Worm (Caenorhabditis elegans) whole organism, L1 larva: ENCODE results near the gene sto-6.

Experiments used
- C04F5.9 ChIP-seq: sonication (generic microtip); optimal IDR thresholded peaks from 2 replicates; lab custom pipeline; 2016; ENCODE audit warnings: missing genetic modification characterization, missing compliant biosample characterization
- C34B4.2 ChIP-seq: sonication (generic microtip); optimal IDR thresholded peaks from 2 replicates; lab custom pipeline; 2017; ENCODE audit warnings: mild to moderate bottlenecking, missing genetic modification characterization, missing compliant biosample characterization
- aha-1 ChIP-seq: fragments of 150-350 bp; optimal IDR thresholded peaks from 2 replicates; lab custom pipeline; 2014; ENCODE audit warnings: missing biosample characterization, missing genetic modification characterization
- alr-1 ChIP-seq: fragments of 200-800 bp; sonication (Bioruptor generic); optimal IDR thresholded peaks from 2 replicates; lab custom pipeline; 2018; ENCODE audit warnings: borderline replicate concordance, mild to moderate bottlenecking, missing genetic modification characterization, missing compliant biosample characterization
- ama-1 ChIP-seq: fragments of 150-350 bp; optimal IDR thresholded peaks from 2 replicates; lab custom pipeline; 2014
- blmp-1 ChIP-seq: fragments of 150-350 bp; optimal IDR thresholded peaks from 2 replicates; lab custom pipeline; 2014; ENCODE audit warnings: missing biosample characterization, missing genetic modification characterization
- ceh-8 ChIP-seq: fragments of 200-800 bp; sonication (Bioruptor generic); optimal IDR thresholded peaks from 2 replicates; lab custom pipeline; 2018; ENCODE audit warnings: mild to moderate bottlenecking, missing genetic modification characterization, moderate library complexity, missing compliant biosample characterization
- ceh-82 ChIP-seq, 3 experiments: fragments of 150-350 bp in 1 of 3; sonication (generic microtip) in 2 of 3; optimal IDR thresholded peaks; 2 replicates each; lab custom pipeline; 2014 to 2017; ENCODE audit warnings: missing biosample characterization in 3 of 3, missing genetic modification characterization in 3 of 3
- ceh-88 ChIP-seq: fragments of 200-800 bp; sonication (Bioruptor generic); IDR thresholded peaks from 2 replicates; pipeline ENCODE4 v1.3.6; 2022; ENCODE audit warnings: missing genetic modification characterization, missing compliant biosample characterization
- ces-1 ChIP-seq: fragments of 150-350 bp; optimal IDR thresholded peaks from 2 replicates; lab custom pipeline; 2014; ENCODE audit warnings: missing biosample characterization, missing genetic modification reagents, missing genetic modification characterization
- dpl-1 ChIP-seq, 3 experiments: fragments of 150-350 bp in 2 of 3; sonication (generic microtip) in 1 of 3; optimal IDR thresholded peaks; 2 replicates each; lab custom pipeline; 2014 to 2017; ENCODE audit warnings: missing biosample characterization in 3 of 3, missing genetic modification characterization in 3 of 3, missing genetic modification reagents in 3 of 3
- efl-1 ChIP-seq, 4 experiments: fragments of 150-350 bp; optimal IDR thresholded peaks in 3 of 4; peaks in 1 of 4; 1 replicate in 1 of 4; 2 replicates in 3 of 4; lab custom pipeline; 2014; ENCODE audit warnings: missing biosample characterization in 2 of 4, missing genetic modification characterization in 2 of 4, missing genetic modification reagents in 2 of 4
- egl-27 ChIP-seq, 2 experiments: fragments of 150-350 bp in 1 of 2; sonication (generic microtip); optimal IDR thresholded peaks; 3 replicates each; lab custom pipeline; 2017 to 2018; ENCODE audit warnings: missing biosample characterization in 2 of 2, missing genetic modification characterization in 2 of 2, missing genetic modification reagents in 2 of 2
- elt-2 ChIP-seq: sonication (generic microtip); optimal IDR thresholded peaks from 2 replicates; lab custom pipeline; 2016; ENCODE audit warnings: missing genetic modification characterization, mild to moderate bottlenecking, inconsistent platforms, missing compliant biosample characterization, missing genetic modification reagents
- elt-3 ChIP-seq, 6 experiments: fragments of 150-350 bp in 1 of 6; sonication (generic microtip); optimal IDR thresholded peaks; 2 replicates each; lab custom pipeline; 2017 to 2018; ENCODE audit warnings: missing biosample characterization in 6 of 6, missing genetic modification characterization in 6 of 6, inconsistent platforms in 1 of 6
- ets-5 ChIP-seq: fragments of 200-800 bp; sonication (Bioruptor generic); IDR thresholded peaks from 2 replicates; pipeline ENCODE4 v1.3.6; 2022; ENCODE audit warnings: missing genetic modification characterization, missing compliant biosample characterization
- fkh-10 ChIP-seq: sonication (generic microtip); optimal IDR thresholded peaks from 2 replicates; lab custom pipeline; 2017; ENCODE audit warnings: missing biosample characterization, missing genetic modification reagents, missing genetic modification characterization
- fos-1 ChIP-seq: fragments of 150-350 bp; optimal IDR thresholded peaks from 2 replicates; lab custom pipeline; 2014; ENCODE audit warnings: missing biosample characterization, missing genetic modification characterization
- grh-1 ChIP-seq: fragments of 200-800 bp; sonication (Bioruptor generic); IDR thresholded peaks from 2 replicates; pipeline ENCODE4 v1.3.6; 2022; ENCODE audit warnings: missing genetic modification reagents, missing genetic modification characterization, missing compliant biosample characterization
- hpl-2 ChIP-seq: fragments of 150-350 bp; optimal IDR thresholded peaks from 2 replicates; lab custom pipeline; 2014; ENCODE audit warnings: missing biosample characterization, missing genetic modification reagents, missing genetic modification characterization
- lin-13 ChIP-seq: fragments of 150-350 bp; optimal IDR thresholded peaks from 2 replicates; lab custom pipeline; 2014; ENCODE audit warnings: missing biosample characterization, missing genetic modification reagents, missing genetic modification characterization
- lin-14 ChIP-seq: fragments of 200-800 bp; sonication (Bioruptor generic); optimal IDR thresholded peaks from 2 replicates; lab custom pipeline; 2018; ENCODE audit warnings: mild to moderate bottlenecking, missing genetic modification characterization, moderate library complexity, missing compliant biosample characterization
- lin-15B ChIP-seq: fragments of 150-350 bp; sonication (generic microtip); optimal IDR thresholded peaks from 3 replicates; lab custom pipeline; 2014; ENCODE audit warnings: missing biosample characterization, missing genetic modification characterization
- lin-39 ChIP-seq: fragments of 150-350 bp; optimal IDR thresholded peaks from 2 replicates; lab custom pipeline; 2014; ENCODE audit warnings: missing biosample characterization, missing genetic modification reagents, missing genetic modification characterization
- lir-3 ChIP-seq: sonication (generic microtip); optimal IDR thresholded peaks from 2 replicates; lab custom pipeline; 2016; ENCODE audit warnings: mild to moderate bottlenecking, missing genetic modification characterization, moderate library complexity, missing compliant biosample characterization; ENCODE audit not compliant: poor library complexity
- lsy-2 ChIP-seq, 2 experiments: fragments of 150-350 bp; optimal IDR thresholded peaks; 2 replicates each; lab custom pipeline; 2014; ENCODE audit warnings: missing biosample characterization in 2 of 2, missing genetic modification characterization in 2 of 2
- mef-2 ChIP-seq: fragments of 150-350 bp; optimal IDR thresholded peaks from 2 replicates; lab custom pipeline; 2014; ENCODE audit warnings: missing biosample characterization, missing genetic modification characterization
- mep-1 ChIP-seq: fragments of 150-350 bp; optimal IDR thresholded peaks from 2 replicates; lab custom pipeline; 2014; ENCODE audit warnings: missing biosample characterization, missing genetic modification characterization
- nhr-11 ChIP-seq: fragments of 150-350 bp; optimal IDR thresholded peaks from 2 replicates; lab custom pipeline; 2014; ENCODE audit warnings: missing biosample characterization, missing genetic modification characterization
- nhr-20 ChIP-seq: sonication (generic microtip); optimal IDR thresholded peaks from 2 replicates; lab custom pipeline; 2016; ENCODE audit warnings: mild to moderate bottlenecking, missing genetic modification characterization, missing compliant biosample characterization
- nhr-237 ChIP-seq: fragments of 150-350 bp; optimal IDR thresholded peaks from 2 replicates; lab custom pipeline; 2014; ENCODE audit warnings: missing biosample characterization, missing genetic modification characterization
- nhr-28 ChIP-seq: fragments of 150-350 bp; optimal IDR thresholded peaks from 2 replicates; lab custom pipeline; 2014; ENCODE audit warnings: missing biosample characterization, missing genetic modification characterization
- nhr-47 ChIP-seq: sonication (generic microtip); optimal IDR thresholded peaks from 2 replicates; lab custom pipeline; 2016; ENCODE audit warnings: mild to moderate bottlenecking, missing genetic modification characterization, moderate library complexity, missing compliant biosample characterization
- nhr-71 ChIP-seq: sonication (generic microtip); optimal IDR thresholded peaks from 2 replicates; lab custom pipeline; 2016; ENCODE audit warnings: mild to moderate bottlenecking, missing genetic modification characterization, moderate library complexity, missing compliant biosample characterization
- nhr-77 ChIP-seq: fragments of 150-350 bp; optimal IDR thresholded peaks from 2 replicates; lab custom pipeline; 2014; ENCODE audit warnings: missing biosample characterization, missing genetic modification characterization
- nhr-85 ChIP-seq: sonication (generic microtip); peaks from one replicate; lab custom pipeline; 2016; ENCODE audit warnings: missing genetic modification characterization, inconsistent platforms, missing compliant biosample characterization
- pag-3 ChIP-seq: sonication (generic microtip); optimal IDR thresholded peaks from 2 replicates; lab custom pipeline; 2017; ENCODE audit warnings: missing genetic modification characterization, mild to moderate bottlenecking, missing compliant biosample characterization, antibody characterized with exemption, borderline replicate concordance; ENCODE audit not compliant: insufficient read depth
- skn-1 ChIP-seq: fragments of 150-350 bp; optimal IDR thresholded peaks from 2 replicates; lab custom pipeline; 2014; ENCODE audit warnings: missing biosample characterization, missing genetic modification characterization
- snpc-4 ChIP-seq: fragments of 150-350 bp; optimal IDR thresholded peaks from 2 replicates; lab custom pipeline; 2014; ENCODE audit warnings: missing biosample characterization, missing genetic modification characterization
- snu-23 ChIP-seq: sonication (generic microtip); optimal IDR thresholded peaks from 2 replicates; lab custom pipeline; 2016; ENCODE audit warnings: missing genetic modification characterization, missing compliant biosample characterization
- sptf-1 ChIP-seq: fragments of 150-350 bp; optimal IDR thresholded peaks from 2 replicates; lab custom pipeline; 2014; ENCODE audit warnings: missing biosample characterization, missing genetic modification characterization
- sup-37 ChIP-seq: fragments of 200-800 bp; sonication (Bioruptor generic); optimal IDR thresholded peaks from 2 replicates; lab custom pipeline; 2018; ENCODE audit warnings: mild to moderate bottlenecking, missing genetic modification characterization, missing compliant biosample characterization
- swsn-7 ChIP-seq: sonication (generic microtip); optimal IDR thresholded peaks from 2 replicates; lab custom pipeline; 2016; ENCODE audit warnings: missing genetic modification characterization, missing compliant biosample characterization
- tbx-2 ChIP-seq: sonication (generic microtip); optimal IDR thresholded peaks from 2 replicates; lab custom pipeline; 2016; ENCODE audit warnings: missing genetic modification characterization, missing compliant biosample characterization
- unc-130 ChIP-seq: fragments of 150-350 bp; optimal IDR thresholded peaks from 2 replicates; lab custom pipeline; 2017; ENCODE audit warnings: missing biosample characterization, missing genetic modification characterization, inconsistent platforms
- unc-62 ChIP-seq: fragments of 150-350 bp; optimal IDR thresholded peaks from 2 replicates; lab custom pipeline; 2014; ENCODE audit warnings: missing biosample characterization, missing genetic modification reagents, missing genetic modification characterization
- vab-15 ChIP-seq: sonication (generic microtip); optimal IDR thresholded peaks from 2 replicates; lab custom pipeline; 2017; ENCODE audit warnings: missing genotype, mild to moderate bottlenecking, missing genetic modification characterization, missing compliant biosample characterization
- xbp-1 ChIP-seq: sonication (generic microtip); optimal IDR thresholded peaks from 2 replicates; lab custom pipeline; 2016; ENCODE audit warnings: missing genetic modification characterization, missing compliant biosample characterization
- zag-1 ChIP-seq: fragments of 150-350 bp; optimal IDR thresholded peaks from 2 replicates; lab custom pipeline; 2014; ENCODE audit warnings: missing biosample characterization, missing genetic modification characterization
- zip-4 ChIP-seq: fragments of 200-800 bp; sonication (Bioruptor generic); optimal IDR thresholded peaks from 2 replicates; lab custom pipeline; 2018; ENCODE audit warnings: mild to moderate bottlenecking, missing genetic modification characterization, moderate library complexity, missing compliant biosample characterization
- ztf-11 ChIP-seq, 2 experiments: sonication (generic microtip); optimal IDR thresholded peaks; 2 replicates each; lab custom pipeline; 2016 to 2017; ENCODE audit warnings: missing genetic modification characterization in 2 of 2, missing biosample characterization in 1 of 2, missing compliant biosample characterization in 1 of 2
- ztf-4 ChIP-seq: fragments of 150-350 bp; optimal IDR thresholded peaks from 2 replicates; lab custom pipeline; 2014; ENCODE audit warnings: missing biosample characterization, missing genetic modification characterization

The sto-6 gene

ce11 chrX:11666545-11667177, 34.5 kb downstream of the sto-6 start, which contains the start of gene noca-2:
noca-2 (plus strand) TSS chrX:11667127.
- TF ChIP-seq nhr-20 (tag; lab: Kevin White, UChicago) (peak; percentile 13), elt-3 (tag; optimal IDR thresholded peaks at IDR 0.05; lab: Kevin White, UChicago) (no peak), efl-1 (optimal IDR thresholded peaks at IDR 0.05; lab: Kevin White, UChicago) (peak; percentile 5 to 53), efl-1 (GFP tag; optimal IDR thresholded peaks at IDR 0.05 in 1 of 2; lab: Kevin White, UChicago) (peak in 1 of 2 experiments; percentile 84), blmp-1 (peak; percentile 11), nhr-77 (tag; lab: Kevin White, UChicago) (no peak), lin-14 (peak; percentile 82), nhr-11 (tag; lab: Kevin White, UChicago) (no peak), fkh-10 (GFP tag; lab: Kevin White, UChicago) (no peak), C04F5.9 (tag; lab: Kevin White, UChicago) (no peak), fos-1 (tag; lab: Kevin White, UChicago) (no peak), aha-1 (tag; lab: Kevin White, UChicago) (no peak), ces-1 (GFP tag; lab: Kevin White, UChicago) (no peak), lin-13 (no peak), pag-3 (no peak), dpl-1 (GFP tag; optimal IDR thresholded peaks at IDR 0.05; lab: Kevin White, UChicago) (no peak), xbp-1 (peak; percentile 11), nhr-71 (peak; percentile 37), egl-27 (tag; optimal IDR thresholded peaks at IDR 0.05; lab: Kevin White, UChicago) (no peak), zip-4 (GFP tag; lab: Kevin White, UChicago) (no peak), lir-3 (tag; lab: Kevin White, UChicago) (no peak), nhr-237 (tag; lab: Kevin White, UChicago) (no peak), vab-15 (no peak), lsy-2 (tag; optimal IDR thresholded peaks at IDR 0.05; lab: Kevin White, UChicago) (peak in 1 of 2 experiments; percentile 44), mep-1 (tag; lab: Kevin White, UChicago) (peak; percentile 12), ama-1 (no peak), ets-5 (no peak), skn-1 (no peak), ztf-4 (tag; lab: Kevin White, UChicago) (no peak), sup-37 (no peak), swsn-7 (peak; percentile 26), mef-2 (tag; lab: Kevin White, UChicago) (no peak), sptf-1 (no peak), C34B4.2 (tag; lab: Kevin White, UChicago) (no peak), hpl-2 (GFP tag; lab: Kevin White, UChicago) (no peak), nhr-28 (tag; lab: Kevin White, UChicago) (no peak), nhr-47 (tag; lab: Kevin White, UChicago) (peak; percentile 11), ceh-88 (GFP tag; lab: Robert Waterston, UW) (no peak), unc-130 (tag; lab: Kevin White, UChicago) (no peak), snu-23 (peak; percentile 45), zag-1 (tag; lab: Kevin White, UChicago) (no peak), lin-15B (tag; lab: Kevin White, UChicago) (no peak), alr-1 (tag; lab: Kevin White, UChicago) (no peak), snpc-4 (no peak), tbx-2 (tag; lab: Kevin White, UChicago) (peak; percentile 12), ceh-8 (GFP tag; lab: Kevin White, UChicago) (no peak), unc-62 (no peak), elt-2 (no peak), nhr-85 (tag; lab: Kevin White, UChicago) (peak; percentile 46), ztf-11 (tag; optimal IDR thresholded peaks at IDR 0.05; lab: Kevin White, UChicago) (no peak), lin-39 (tag; lab: Kevin White, UChicago) (no peak), ceh-82 (tag; optimal IDR thresholded peaks at IDR 0.05; lab: Kevin White, UChicago) (peak; percentile 3 to 39 (median 8)), grh-1 (GFP tag; lab: Robert Waterston, UW) (no peak)
